Fruit fly (Drosophila melanogaster) whole organism, adult: Measurements from ENCODE around the gene Pglym78.
A peak's percentile ranks its signal among the peaks of the same experiment; 100 is the strongest.

Source experiments
- CG33017 ChIP-seq: fragments of 200-800 bp; sonication (Bioruptor generic); optimal IDR thresholded peaks from 2 replicates; lab custom pipeline; 2018; ENCODE audit warnings: missing biosample characterization, mild to moderate bottlenecking, missing genetic modification characterization, moderate library complexity
- CG5204 ChIP-seq: fragments of 200-800 bp; sonication (Bioruptor generic); optimal IDR thresholded peaks from 2 replicates; lab custom pipeline; 2016; ENCODE audit warnings: missing biosample characterization, missing genetic modification characterization
- CG7101 ChIP-seq: fragments of 200-800 bp; sonication (Bioruptor generic); optimal IDR thresholded peaks from 2 replicates; lab custom pipeline; 2018; ENCODE audit warnings: missing biosample characterization, mild to moderate bottlenecking, missing genetic modification characterization, moderate library complexity
- kay ChIP-seq: fragments of 200-800 bp; sonication (Bioruptor generic); peaks from one replicate; lab custom pipeline; 2016; ENCODE audit warnings: missing biosample characterization, missing genetic modification characterization, borderline replicate concordance
- ovo ChIP-seq: fragments of 200-800 bp; sonication (Bioruptor generic); optimal IDR thresholded peaks from 2 replicates; lab custom pipeline; 2016; ENCODE audit warnings: missing biosample characterization, missing genetic modification characterization
- pad ChIP-seq: fragments of 200-800 bp; sonication (Bioruptor generic); optimal IDR thresholded peaks from 3 replicates; lab custom pipeline; 2017; ENCODE audit warnings: missing biosample characterization, missing genetic modification characterization, mild to moderate bottlenecking, moderate library complexity, missing genetic modification reagents

DNA sequence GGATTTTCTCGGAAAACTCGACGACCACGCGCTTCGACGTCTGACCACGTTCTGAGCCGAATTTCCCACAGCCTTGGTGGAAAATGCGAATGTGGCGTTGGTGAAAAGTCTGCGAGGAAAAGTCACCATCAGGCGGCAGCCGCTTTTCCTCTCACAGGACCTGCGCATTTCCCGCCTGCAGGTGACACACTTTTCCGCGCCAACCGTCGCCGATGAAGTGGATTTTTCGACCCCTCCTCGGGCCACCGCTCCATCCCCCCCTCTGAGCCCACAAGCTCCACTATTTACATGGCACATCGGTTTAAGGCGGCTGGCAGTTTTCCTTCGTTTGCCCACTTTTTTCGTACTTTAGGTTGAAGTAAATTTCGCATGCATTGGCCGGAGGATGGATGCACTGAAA lies 46.9 kb downstream of the Pglym78 start, which contains the start of gene jus:
- TF ChIP-seq CG7101 (tag; lab: Kevin White, UChicago) (no peak), pad (GFP tag; lab: Kevin White, UChicago) (peak; percentile 22), kay (no peak), CG5204 (no peak), ovo (GFP tag; lab: Kevin White, UChicago) (no peak), CG33017 (tag; lab: Kevin White, UChicago) (no peak)
